Worm (Caenorhabditis elegans): Measurements from ENCODE around the gene rrp-1.

ce11 chrIV:10027566-10027965 is 45.5 kb upstream of the rrp-1 start, which contains the start of gene gipc-2:
- no peak for TF ChIP-seq hlh-1 (tag; optimal IDR thresholded peaks at IDR 0.05)
- TF ChIP-seq unc-62 (GFP tag; optimal IDR thresholded peaks at IDR 0.05), result no peak
- TF ChIP-seq ham-2 (GFP tag; optimal IDR thresholded peaks at IDR 0.05), result no peak
- TF ChIP-seq sptf-1 (tag; optimal IDR thresholded peaks at IDR 0.05), result no peak
- TF ChIP-seq nhr-28 (tag; optimal IDR thresholded peaks at IDR 0.05), result no peak
- no peak for TF ChIP-seq blmp-1 (tag; optimal IDR thresholded peaks at IDR 0.05)
- no peak for TF ChIP-seq lin-13 (tag; optimal IDR thresholded peaks at IDR 0.05)
- no peak for TF ChIP-seq snpc-4 (tag; optimal IDR thresholded peaks at IDR 0.05)
- TF ChIP-seq ceh-39 (tag; optimal IDR thresholded peaks at IDR 0.05), result no peak
- no peak for TF ChIP-seq M03D4.4 (tag; optimal IDR thresholded peaks at IDR 0.05)
- TF ChIP-seq ceh-43 (GFP tag; optimal IDR thresholded peaks at IDR 0.05), result no peak
- TF ChIP-seq zip-8 (tag; optimal IDR thresholded peaks at IDR 0.05), result no peak
- no peak for TF ChIP-seq nhr-12 (tag; optimal IDR thresholded peaks at IDR 0.05)
